Worm (Caenorhabditis elegans) whole organism, early embryonic: ENCODE data around the gene Y22D7AL.16.

Experiments used
- ama-1 ChIP-seq: fragments of 150-350 bp; optimal IDR thresholded peaks from 2 replicates; lab custom pipeline; 2014
- ceh-13 ChIP-seq: fragments of 200-800 bp; sonication (Bioruptor generic); optimal IDR thresholded peaks from 2 replicates; lab custom pipeline; 2018; ENCODE audit warnings: mild to moderate bottlenecking, missing genetic modification characterization, missing compliant biosample characterization
- ets-7 ChIP-seq: sonication (generic microtip); optimal IDR thresholded peaks from 2 replicates; lab custom pipeline; 2016; ENCODE audit warnings: missing genotype, missing genetic modification characterization, missing compliant biosample characterization
- scrt-1 ChIP-seq: fragments of 200-800 bp; sonication (Bioruptor generic); IDR thresholded peaks from 2 replicates; pipeline ENCODE4 v1.3.6; 2022; ENCODE audit warnings: missing genetic modification characterization, missing compliant biosample characterization

- TF ChIP-seq ama-1 (lab: Kevin White, UChicago) (no peak), scrt-1 (no peak), ets-7 (tag; lab: Kevin White, UChicago) (no peak), ceh-13 (GFP tag; lab: Kevin White, UChicago) (no peak)
Observed at ce11 chrIII:1619442-1619841, 45.6 kb downstream of the Y22D7AL.16 start, which contains the start of gene hsp-60.
